Worm (Caenorhabditis elegans): Measurements from ENCODE around the gene EGAP1.5.

DNA sequence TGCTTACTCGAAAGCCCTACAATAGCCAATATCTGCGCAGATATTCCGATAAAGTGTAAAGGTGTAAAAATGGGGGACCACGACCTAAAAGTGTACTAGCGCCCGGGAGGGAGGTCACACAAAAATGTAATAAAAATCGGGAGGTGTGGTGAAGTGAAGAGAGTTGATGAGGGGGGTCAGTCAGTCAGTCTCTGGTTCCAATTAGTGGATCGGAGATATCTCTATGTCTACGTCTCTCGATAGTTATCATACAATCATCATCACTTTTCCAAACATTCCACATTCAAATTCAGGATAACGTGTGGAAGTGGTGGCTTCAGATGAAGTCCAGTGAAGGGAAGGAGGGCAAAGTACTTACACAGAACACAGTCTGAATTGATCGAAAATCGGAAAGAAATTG lies 44.5 kb downstream of the EGAP1.5 start:
- TF ChIP-seq ets-7 (tag; optimal IDR thresholded peaks at IDR 0.05) (no peak), ama-1 (optimal IDR thresholded peaks at IDR 0.05) (no peak), aly-1 (tag; optimal IDR thresholded peaks at IDR 0.05) (no peak), sea-1 (GFP tag; conservative IDR thresholded peaks at IDR 0.05) (no peak), flt-1 (GFP tag; IDR thresholded peaks at IDR 0.05) (no peak), tbx-37 (GFP tag; conservative IDR thresholded peaks at IDR 0.05) (no peak), tra-4 (tag; optimal IDR thresholded peaks at IDR 0.05) (no peak)

All from whole organism, early embryonic.